Worm (Caenorhabditis elegans) whole organism, L1 larva: ENCODE measurements around the gene srw-77.

Source experiments
- ama-1 ChIP-seq: fragments of 150-350 bp; optimal IDR thresholded peaks from 2 replicates; lab custom pipeline; 2014
- efl-1 ChIP-seq, 4 experiments: fragments of 150-350 bp; optimal IDR thresholded peaks in 3 of 4; peaks in 1 of 4; 1 replicate in 1 of 4; 2 replicates in 3 of 4; lab custom pipeline; 2014; ENCODE audit warnings: missing biosample characterization in 2 of 4, missing genetic modification characterization in 2 of 4, missing genetic modification reagents in 2 of 4
- unc-130 ChIP-seq: fragments of 150-350 bp; optimal IDR thresholded peaks from 2 replicates; lab custom pipeline; 2017; ENCODE audit warnings: missing biosample characterization, missing genetic modification characterization, inconsistent platforms

DNA sequence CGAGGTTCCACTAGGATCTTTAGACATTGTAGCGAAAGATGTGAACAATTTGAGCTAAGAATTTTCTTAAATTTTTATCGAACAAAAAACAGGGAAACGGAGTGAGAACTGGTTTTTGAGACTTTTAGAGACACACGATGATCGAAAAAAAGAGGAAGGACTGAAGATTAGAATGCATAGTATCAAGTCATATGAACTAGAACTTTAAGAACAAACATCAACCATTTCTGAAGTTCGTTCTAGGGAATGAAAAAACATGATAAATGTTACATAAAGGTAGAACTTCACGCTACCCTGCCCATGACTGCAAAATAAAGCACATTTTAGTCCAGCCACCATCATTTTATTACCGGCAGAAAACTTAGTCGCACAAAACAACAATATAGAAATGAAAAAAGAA lies 2.9 kb upstream of the srw-77 start, which contains the start of gene W06G6.9:
- TF ChIP-seq efl-1 (optimal IDR thresholded peaks at IDR 0.05; lab: Kevin White, UChicago) = no peak
- no peak for TF ChIP-seq efl-1 (GFP tag; optimal IDR thresholded peaks at IDR 0.05 in 1 of 2; lab: Kevin White, UChicago)
- TF ChIP-seq unc-130 (tag; lab: Kevin White, UChicago) = no peak
- no peak for TF ChIP-seq ama-1 (lab: Kevin White, UChicago)
